Worm (Caenorhabditis elegans): Measurements from ENCODE around the gene str-5.

str-5 gene

ce11 chrV:15781086-15781485, 28.0 kb downstream of the str-5 start, which contains the start of gene T26E4.2:
Gene T26E4.2 (plus strand): TSS chrV:15781386.
- TF ChIP-seq jun-1 (tag; optimal IDR thresholded peaks at IDR 0.05) (no peak), nhr-23 (tag; optimal IDR thresholded peaks at IDR 0.05) (no peak), nhr-11 (tag; optimal IDR thresholded peaks at IDR 0.05) (no peak), pqm-1 (tag; optimal IDR thresholded peaks at IDR 0.05) (no peak), snpc-4 (tag; optimal IDR thresholded peaks at IDR 0.05) (no peak), daf-12 (tag; optimal IDR thresholded peaks at IDR 0.05) (no peak), ztf-4 (tag; optimal IDR thresholded peaks at IDR 0.05) (no peak), nhr-43 (tag; optimal IDR thresholded peaks at IDR 0.05; ENCODE audit: poor library complexity, severe bottlenecking) (no peak), nhr-12 (tag; optimal IDR thresholded peaks at IDR 0.05) (no peak), fkh-2 (tag; optimal IDR thresholded peaks at IDR 0.05) (no peak), nhr-28 (tag; optimal IDR thresholded peaks at IDR 0.05) (no peak), egl-27 (tag; optimal IDR thresholded peaks at IDR 0.05) (no peak), elt-2 (tag; optimal IDR thresholded peaks at IDR 0.05) (no peak), tbx-2 (tag; optimal IDR thresholded peaks at IDR 0.05) (no peak), ama-1 (optimal IDR thresholded peaks at IDR 0.05) (no peak), nhr-76 (tag; optimal IDR thresholded peaks at IDR 0.05) (no peak), mml-1 (tag; optimal IDR thresholded peaks at IDR 0.05) (no peak)

ce11 chrV:15782494-15782893, 29.5 kb downstream of the str-5 start, which contains the start of gene T26E4.3:
Gene T26E4.3 (plus strand): TSS chrV:15782794.
- no peak for TF ChIP-seq elt-3 (tag; optimal IDR thresholded peaks at IDR 0.05)
- TF ChIP-seq nhr-237 (tag; optimal IDR thresholded peaks at IDR 0.05) = no peak
- no peak for TF ChIP-seq snpc-4 (tag; optimal IDR thresholded peaks at IDR 0.05)
- TF ChIP-seq unc-39 (tag; optimal IDR thresholded peaks at IDR 0.05) = no peak
- TF ChIP-seq fos-1 (tag; optimal IDR thresholded peaks at IDR 0.05) = no peak
- TF ChIP-seq R02D3.7 (tag; optimal IDR thresholded peaks at IDR 0.05) = no peak
- no peak for TF ChIP-seq unc-62 (GFP tag; optimal IDR thresholded peaks at IDR 0.05)
- TF ChIP-seq daf-12 (tag; optimal IDR thresholded peaks at IDR 0.05) = no peak

ce11 chrV:15792409-15792808, 39.4 kb downstream of the str-5 start, which contains the start of gene T26E4.4:
Gene T26E4.4 (minus strand): TSS chrV:15792509.
- no peak for TF ChIP-seq unc-39 (tag; optimal IDR thresholded peaks at IDR 0.05)
- TF ChIP-seq daf-12 (tag; optimal IDR thresholded peaks at IDR 0.05) = no peak
- TF ChIP-seq nfya-1 (tag; optimal IDR thresholded peaks at IDR 0.05; ENCODE audit: insufficient read depth) = no peak
- TF ChIP-seq pha-4 (tag; optimal IDR thresholded peaks at IDR 0.05) = no peak
- no peak for TF ChIP-seq elt-3 (tag; optimal IDR thresholded peaks at IDR 0.05)
- TF ChIP-seq nhr-67 (tag; optimal IDR thresholded peaks at IDR 0.05) = no peak
- no peak for TF ChIP-seq ceh-82 (tag; optimal IDR thresholded peaks at IDR 0.05)
- TF ChIP-seq nhr-12 (tag; optimal IDR thresholded peaks at IDR 0.05) = no peak
- no peak for TF ChIP-seq nhr-77 (tag; optimal IDR thresholded peaks at IDR 0.05)
- no peak for TF ChIP-seq lsy-12 (tag; optimal IDR thresholded peaks at IDR 0.05)

- TF ChIP-seq tbx-2 (tag; optimal IDR thresholded peaks at IDR 0.05) (no peak), nhr-237 (tag; optimal IDR thresholded peaks at IDR 0.05) (no peak), zag-1 (tag; optimal IDR thresholded peaks at IDR 0.05) (no peak), mdl-1 (tag; optimal IDR thresholded peaks at IDR 0.05) (no peak), elt-2 (tag; optimal IDR thresholded peaks at IDR 0.05) (no peak), snpc-4 (tag; optimal IDR thresholded peaks at IDR 0.05) (no peak), skn-1 (tag; optimal IDR thresholded peaks at IDR 0.05) (no peak), sea-2 (GFP tag; optimal IDR thresholded peaks at IDR 0.05) (no peak), nhr-12 (tag; optimal IDR thresholded peaks at IDR 0.05) (no peak), ceh-82 (tag; optimal IDR thresholded peaks at IDR 0.05) (no peak), nhr-76 (tag; optimal IDR thresholded peaks at IDR 0.05) (no peak), ceh-16 (tag; optimal IDR thresholded peaks at IDR 0.05) (no peak)
Observed at ce11 chrV:15793270-15793669, 40.2 kb downstream of the str-5 start, which contains the start of gene T26E4.7. Gene T26E4.7 (plus strand): TSS chrV:15793570.

ce11 chrV:15796087-15796486, 43.0 kb downstream of the str-5 start, which contains the start of gene nhr-223:
Gene nhr-223 (plus strand): TSS chrV:15796387.
- TF ChIP-seq nhr-28 (tag; optimal IDR thresholded peaks at IDR 0.05) = no peak
- TF ChIP-seq nhr-77 (tag; optimal IDR thresholded peaks at IDR 0.05) = no peak
- no peak for TF ChIP-seq nhr-76 (tag; optimal IDR thresholded peaks at IDR 0.05)
- no peak for TF ChIP-seq ama-1 (optimal IDR thresholded peaks at IDR 0.05)
- TF ChIP-seq zag-1 (tag; optimal IDR thresholded peaks at IDR 0.05) = no peak
- no peak for TF ChIP-seq aly-2 (tag; optimal IDR thresholded peaks at IDR 0.05)
- TF ChIP-seq eor-1 (tag; optimal IDR thresholded peaks at IDR 0.05) = no peak
- no peak for TF ChIP-seq pqm-1 (tag; optimal IDR thresholded peaks at IDR 0.05)
- TF ChIP-seq sea-2 (GFP tag; optimal IDR thresholded peaks at IDR 0.05) = no peak
- no peak for TF ChIP-seq nfya-1 (tag; optimal IDR thresholded peaks at IDR 0.05; ENCODE audit: insufficient read depth)
- TF ChIP-seq elt-1 (tag; optimal IDR thresholded peaks at IDR 0.05) = no peak
- no peak for TF ChIP-seq lin-15B (tag; optimal IDR thresholded peaks at IDR 0.05)
- no peak for TF ChIP-seq mml-1 (tag; optimal IDR thresholded peaks at IDR 0.05)
- no peak for TF ChIP-seq hmg-11 (tag; optimal IDR thresholded peaks at IDR 0.05)
- TF ChIP-seq lin-39 (tag; optimal IDR thresholded peaks at IDR 0.05) = no peak
- no peak for TF ChIP-seq ZK546.5 (tag; optimal IDR thresholded peaks at IDR 0.05)
- no peak for TF ChIP-seq egl-27 (tag; optimal IDR thresholded peaks at IDR 0.05)
- TF ChIP-seq mdl-1 (tag; optimal IDR thresholded peaks at IDR 0.05) = no peak
- no peak for TF ChIP-seq nhr-237 (tag; optimal IDR thresholded peaks at IDR 0.05)
- TF ChIP-seq ceh-28 (tag; optimal IDR thresholded peaks at IDR 0.05) = no peak

All from whole organism, L3 larva.